Fruit fly (Drosophila melanogaster): ENCODE measurements around the gene CG5800.
A peak's percentile ranks its signal among the peaks of the same experiment; 100 is the strongest.

Gene CG5800

DNA sequence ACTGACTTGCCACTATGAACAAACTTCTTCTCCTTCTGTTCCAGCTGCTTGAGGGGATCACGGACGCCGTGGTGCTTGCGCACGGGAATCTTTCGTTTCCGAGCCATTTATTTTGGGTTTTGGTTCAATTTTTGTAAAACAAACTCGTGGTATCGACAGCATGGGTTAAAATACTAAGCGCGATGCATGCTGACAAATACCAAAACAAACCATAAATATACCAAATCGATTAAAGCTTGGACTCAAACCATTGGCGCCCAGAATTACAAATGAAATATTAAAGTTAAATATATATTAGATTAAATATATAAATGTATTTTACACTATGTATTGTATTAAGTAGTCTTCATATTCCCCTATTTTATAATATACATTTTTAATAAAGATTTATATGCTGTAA, 6.8 kb upstream of the CG5800 start, which contains the start of gene CG8326:
TSS of gene CG8326 (minus strand) at position 176 of the 400 bp plus-strand sequence.
- TF ChIP-seq Mnt (GFP tag; optimal IDR thresholded peaks at IDR 0.05) (peak; percentile 10), CG11617 (GFP tag; optimal IDR thresholded peaks at IDR 0.05) (no peak), bab1 (GFP tag; optimal IDR thresholded peaks at IDR 0.05) (peak; percentile 9), CG1620 (GFP tag; optimal IDR thresholded peaks at IDR 0.05) (no peak), CG7101 (tag; optimal IDR thresholded peaks at IDR 0.05) (no peak), Hr96 (GFP tag; optimal IDR thresholded peaks at IDR 0.05) (no peak), pad (GFP tag; optimal IDR thresholded peaks at IDR 0.05) (no peak)

DNA sequence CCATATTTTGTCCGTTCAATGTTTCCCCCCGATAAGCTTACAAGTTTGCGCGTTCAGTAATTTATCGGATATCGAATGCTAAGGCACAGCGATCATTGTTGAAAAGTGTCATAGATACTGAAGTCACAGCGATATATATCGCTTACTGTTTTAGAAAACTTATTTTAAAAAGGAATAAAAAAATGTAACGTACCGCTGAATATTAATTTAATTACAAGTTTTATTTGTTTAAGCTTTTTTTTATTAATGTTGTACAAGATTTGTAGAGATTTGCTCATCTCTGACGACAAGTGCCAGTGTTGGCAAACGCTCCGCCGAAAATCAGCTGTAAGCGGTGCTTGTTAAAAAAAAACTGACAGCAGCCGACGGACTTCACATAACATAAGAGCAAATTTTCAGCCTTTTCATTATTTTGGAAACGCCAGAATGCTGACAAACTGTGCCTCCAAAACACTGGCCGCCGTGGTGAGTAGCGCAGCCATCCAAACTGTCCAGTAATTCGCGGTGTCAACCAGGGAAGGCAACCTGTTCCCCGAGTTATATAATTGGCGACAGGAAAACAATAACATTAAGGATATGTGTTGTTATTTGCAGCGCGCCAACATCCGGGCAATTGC, 4.0 kb upstream of the CG5800 start, which contains the start of the genes corolla and ND-24:
TSS of gene corolla (minus strand) at position 52 of the 617 bp plus-strand sequence.
TSS of gene ND-24 (plus strand) at position 94 of the 617 bp plus-strand sequence.
- no peak for TF ChIP-seq CG5204 (GFP tag; optimal IDR thresholded peaks at IDR 0.05)
- TF ChIP-seq bab1 (GFP tag; optimal IDR thresholded peaks at IDR 0.05): peak; percentile 92
- peak; percentile 61 for TF ChIP-seq pad (GFP tag; optimal IDR thresholded peaks at IDR 0.05)
- TF ChIP-seq CG33017 (tag; optimal IDR thresholded peaks at IDR 0.05): peak; percentile 74
- peak; percentile 88 for TF ChIP-seq CG7101 (tag; optimal IDR thresholded peaks at IDR 0.05)
- peak; percentile 86 for TF ChIP-seq Mnt (GFP tag; optimal IDR thresholded peaks at IDR 0.05)
- no peak for TF ChIP-seq kay (GFP tag; ENCODE audit: borderline replicate concordance)
- peak; percentile 41 for TF ChIP-seq Clk (GFP tag; optimal IDR thresholded peaks at IDR 0.05)
- TF ChIP-seq Crg-1 (GFP tag; optimal IDR thresholded peaks at IDR 0.05): peak; percentile 81
- peak; percentile 70 for TF ChIP-seq ovo (GFP tag; optimal IDR thresholded peaks at IDR 0.05)
- TF ChIP-seq CG11617 (GFP tag; optimal IDR thresholded peaks at IDR 0.05): peak; percentile 84
- peak; percentile 81 for TF ChIP-seq CG14711 (tag; optimal IDR thresholded peaks at IDR 0.05)
- peak; percentile 56 for TF ChIP-seq CG12768 (GFP tag; optimal IDR thresholded peaks at IDR 0.05)
- no peak for TF ChIP-seq Hr96 (GFP tag; optimal IDR thresholded peaks at IDR 0.05)
- TF ChIP-seq CG1620 (GFP tag; optimal IDR thresholded peaks at IDR 0.05): peak; percentile 91
- TF ChIP-seq cnc (optimal IDR thresholded peaks at IDR 0.05): no peak
- peak; percentile 10 for TF ChIP-seq cic (GFP tag; optimal IDR thresholded peaks at IDR 0.05)
- no peak for TF ChIP-seq toe (GFP tag; optimal IDR thresholded peaks at IDR 0.05)
- TF ChIP-seq CG7045 (GFP tag; optimal IDR thresholded peaks at IDR 0.05): peak; percentile 19
- TF ChIP-seq tj (GFP tag; optimal IDR thresholded peaks at IDR 0.05): peak; percentile 58

DNA sequence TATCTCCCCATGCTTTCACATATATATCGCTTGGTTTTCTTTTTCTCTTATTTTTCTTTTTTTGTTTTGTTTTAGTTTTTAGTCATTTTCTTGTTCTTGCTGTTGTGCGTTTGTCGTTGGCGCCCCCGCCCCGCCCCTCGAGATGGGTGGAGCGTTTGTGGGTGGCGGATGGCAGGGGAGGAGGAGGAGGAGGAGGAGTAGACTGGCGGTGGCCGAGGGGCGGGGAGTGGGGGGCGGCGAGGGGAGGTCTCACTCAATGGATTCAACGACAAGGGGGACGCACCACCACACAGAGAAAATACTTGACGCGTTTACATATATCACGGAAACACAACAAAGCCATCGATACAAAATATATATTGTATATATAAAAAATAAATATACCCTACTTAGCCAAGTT, 4.8 kb downstream of the CG5800 start:
- TF ChIP-seq CG12768 (GFP tag; optimal IDR thresholded peaks at IDR 0.05) (no peak), CG7101 (tag; optimal IDR thresholded peaks at IDR 0.05) (no peak), Hr96 (GFP tag; optimal IDR thresholded peaks at IDR 0.05) (no peak), tj (GFP tag; optimal IDR thresholded peaks at IDR 0.05) (no peak), CG5204 (GFP tag; optimal IDR thresholded peaks at IDR 0.05) (no peak), ovo (GFP tag; optimal IDR thresholded peaks at IDR 0.05) (no peak), CG14711 (tag; optimal IDR thresholded peaks at IDR 0.05) (no peak), CG33017 (tag; optimal IDR thresholded peaks at IDR 0.05) (no peak), Clk (GFP tag; optimal IDR thresholded peaks at IDR 0.05) (no peak), cnc (optimal IDR thresholded peaks at IDR 0.05) (no peak), CG1620 (GFP tag; optimal IDR thresholded peaks at IDR 0.05) (no peak), pad (GFP tag; optimal IDR thresholded peaks at IDR 0.05) (no peak), CG7045 (GFP tag; optimal IDR thresholded peaks at IDR 0.05) (no peak), bab1 (GFP tag; optimal IDR thresholded peaks at IDR 0.05) (no peak)

DNA sequence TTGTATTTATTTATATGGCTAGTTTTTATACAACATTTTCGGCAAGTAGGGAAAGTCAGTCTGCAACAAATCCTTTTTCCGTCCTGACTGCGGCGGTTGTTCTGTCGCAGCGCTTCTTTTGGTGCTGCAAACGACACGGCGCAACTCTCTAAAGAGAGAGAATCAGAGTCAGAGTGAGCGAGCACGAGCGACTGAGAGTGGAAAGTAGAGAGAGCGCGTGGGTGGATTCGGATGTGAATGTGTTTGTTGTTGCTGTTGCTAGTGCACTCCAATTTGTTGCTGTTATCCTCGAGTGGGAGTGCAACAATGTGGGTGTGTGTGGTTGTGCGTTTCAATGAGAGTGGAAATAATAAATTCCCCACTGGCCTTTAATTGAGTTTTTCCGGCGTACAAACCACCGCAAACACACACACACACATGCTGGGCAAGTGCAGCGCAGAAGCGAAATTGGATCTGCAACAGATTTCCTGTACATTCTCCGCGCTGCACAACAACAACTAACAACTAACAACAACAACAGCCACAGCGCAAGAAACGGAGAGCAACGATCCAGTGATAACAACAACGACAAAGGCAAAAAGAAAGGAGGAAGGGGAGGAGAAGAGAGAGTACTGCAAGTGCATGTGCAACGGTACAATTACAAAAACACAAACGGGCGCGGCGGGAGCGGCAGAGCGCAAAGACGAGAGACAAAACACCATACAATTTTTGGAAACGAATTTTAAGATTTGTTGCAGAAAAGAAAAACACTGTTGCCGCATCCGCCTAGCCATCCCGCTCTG, 15.3 kb downstream of the CG5800 start:
- TF ChIP-seq pad (GFP tag; optimal IDR thresholded peaks at IDR 0.05) (peak; percentile 91), CG11617 (GFP tag; optimal IDR thresholded peaks at IDR 0.05) (no peak), cnc (optimal IDR thresholded peaks at IDR 0.05) (no peak), ovo (GFP tag; optimal IDR thresholded peaks at IDR 0.05) (peak; percentile 38), Hr96 (GFP tag; optimal IDR thresholded peaks at IDR 0.05) (no peak)

DNA sequence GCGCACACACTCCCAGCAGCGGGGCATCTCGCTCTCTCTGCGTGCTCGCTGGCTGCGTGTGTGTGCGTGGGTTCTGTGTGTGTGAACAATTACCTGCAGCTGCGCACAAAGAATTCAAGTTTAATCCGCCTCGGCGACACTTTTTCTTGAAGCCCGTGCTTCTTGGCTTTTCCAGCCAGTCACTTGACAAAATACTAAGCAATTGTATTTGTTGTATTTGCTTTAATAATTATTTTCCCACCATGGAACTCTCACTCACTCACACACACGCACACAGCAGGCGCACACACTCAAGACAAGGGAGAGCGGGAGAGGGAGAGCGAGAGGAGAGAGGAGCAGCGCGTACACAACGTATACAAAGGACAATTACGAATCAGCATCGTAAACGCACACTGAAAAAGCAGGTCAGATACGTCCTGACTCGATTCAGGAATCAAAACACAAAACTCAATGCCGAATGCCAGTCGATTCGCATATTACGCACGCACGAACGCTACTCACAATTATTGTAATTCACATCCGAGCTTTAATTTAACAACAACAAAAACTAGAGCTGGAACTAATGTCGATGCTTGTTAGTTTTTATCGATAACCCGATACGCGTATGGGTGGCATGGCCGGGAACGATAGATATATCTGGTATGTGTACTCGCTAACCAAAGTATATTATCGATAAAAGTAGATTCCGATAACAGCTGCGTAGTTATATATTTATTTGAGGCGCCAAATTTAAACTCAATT, 16.1 kb downstream of the CG5800 start, which contains the start of gene RhoGAPp190:
TSS of gene RhoGAPp190 (minus strand) at position 565 of the 741 bp plus-strand sequence.
- TF ChIP-seq CG11617 (GFP tag; optimal IDR thresholded peaks at IDR 0.05): no peak
- TF ChIP-seq Mnt (GFP tag; optimal IDR thresholded peaks at IDR 0.05): peak; percentile 45
- TF ChIP-seq CG7101 (tag; optimal IDR thresholded peaks at IDR 0.05): peak; percentile 39
- no peak for TF ChIP-seq toe (GFP tag; optimal IDR thresholded peaks at IDR 0.05)
- TF ChIP-seq cic (GFP tag; optimal IDR thresholded peaks at IDR 0.05): peak; percentile 29
- no peak for TF ChIP-seq kay (GFP tag; ENCODE audit: borderline replicate concordance)
- TF ChIP-seq cnc (optimal IDR thresholded peaks at IDR 0.05): no peak
- peak; percentile 58 for TF ChIP-seq pad (GFP tag; optimal IDR thresholded peaks at IDR 0.05)
- peak; percentile 74 for TF ChIP-seq bab1 (GFP tag; optimal IDR thresholded peaks at IDR 0.05)
- TF ChIP-seq CG1620 (GFP tag; optimal IDR thresholded peaks at IDR 0.05): no peak
- peak; percentile 43 for TF ChIP-seq tj (GFP tag; optimal IDR thresholded peaks at IDR 0.05)

DNA sequence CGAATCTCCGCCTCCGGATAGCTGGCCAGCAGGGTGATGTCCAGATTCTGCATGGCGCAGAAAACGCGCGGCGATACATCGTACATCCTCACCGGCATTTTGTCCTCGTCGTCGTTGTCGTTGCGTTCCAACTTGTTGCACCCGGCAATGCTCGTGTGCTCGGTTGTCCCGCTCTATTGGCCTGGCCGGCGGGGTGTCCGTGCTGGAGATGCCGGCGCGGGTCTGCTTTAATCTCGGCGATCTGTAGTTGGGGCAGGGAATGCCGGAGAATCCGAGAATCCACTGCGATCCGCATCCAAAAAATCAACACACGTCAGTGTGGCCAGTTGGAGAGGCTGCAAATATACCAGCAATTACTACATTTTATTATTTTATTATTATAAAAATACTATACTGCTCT, 20.4 kb downstream of the CG5800 start, which contains the start of gene IntS2:
TSS of gene IntS2 (minus strand) at position 318 of the 400 bp plus-strand sequence.
- TF ChIP-seq Mnt (GFP tag; optimal IDR thresholded peaks at IDR 0.05) (no peak), bab1 (GFP tag; optimal IDR thresholded peaks at IDR 0.05) (no peak), kay (GFP tag; ENCODE audit: borderline replicate concordance) (no peak)
